Worm (Caenorhabditis elegans): ENCODE results near the gene ubxn-3.

DNA sequence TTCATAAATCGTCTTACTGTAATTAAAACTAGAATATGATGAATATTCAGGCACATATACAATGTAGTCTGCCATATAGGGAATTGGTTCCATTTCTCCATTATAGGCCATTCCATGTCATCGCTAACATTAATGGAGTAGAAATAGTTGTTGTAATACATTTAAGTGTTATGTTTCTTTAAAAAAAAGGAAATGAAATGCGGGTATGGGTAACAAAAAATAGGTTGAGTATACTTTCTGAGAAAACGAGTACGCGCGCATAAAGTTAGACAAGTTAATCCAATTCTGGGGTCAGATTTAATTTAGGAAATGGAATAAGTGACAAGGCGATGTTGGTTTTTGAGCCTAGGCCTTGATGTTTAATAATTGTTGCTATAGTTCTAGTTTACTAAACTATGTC, 46.8 kb downstream of the ubxn-3 start, which contains the start of gene T01D1.7:
- TF ChIP-seq dve-1 (tag; optimal IDR thresholded peaks at IDR 0.05; ENCODE audit: insufficient read depth) (no peak), T20F7.1 (GFP tag; optimal IDR thresholded peaks at IDR 0.05) (no peak), nhr-77 (tag; optimal IDR thresholded peaks at IDR 0.05) (no peak), aha-1 (tag) (no peak), lin-39 (tag; optimal IDR thresholded peaks at IDR 0.05) (no peak)
